Worm (Caenorhabditis elegans) whole organism, midembryonic: Measurements from ENCODE around the gene ubc-21.

ENCODE experiments used
- ztf-23 ChIP-seq: fragments of 200-800 bp; sonication (Bioruptor generic); IDR thresholded peaks from 2 replicates; pipeline ENCODE4 v1.3.6; 2022; ENCODE audit warnings: missing genetic modification reagents, missing genetic modification characterization, missing compliant biosample characterization
- ztf-29 ChIP-seq: fragments of 200-800 bp; sonication (Bioruptor generic); IDR thresholded peaks from 2 replicates; pipeline ENCODE4 v1.3.6; 2022; ENCODE audit warnings: missing genetic modification reagents, missing genetic modification characterization, missing compliant biosample characterization

- no peak for TF ChIP-seq ztf-29 (GFP tag; lab: Robert Waterston, UW)
- no peak for TF ChIP-seq ztf-23
These were observed 22.0 kb downstream of the ubc-21 start for ce11 chrX:8891393-8891953.
